Fruit fly (Drosophila melanogaster): ENCODE measurements around the gene Smyd3.

Gene Smyd3

DNA sequence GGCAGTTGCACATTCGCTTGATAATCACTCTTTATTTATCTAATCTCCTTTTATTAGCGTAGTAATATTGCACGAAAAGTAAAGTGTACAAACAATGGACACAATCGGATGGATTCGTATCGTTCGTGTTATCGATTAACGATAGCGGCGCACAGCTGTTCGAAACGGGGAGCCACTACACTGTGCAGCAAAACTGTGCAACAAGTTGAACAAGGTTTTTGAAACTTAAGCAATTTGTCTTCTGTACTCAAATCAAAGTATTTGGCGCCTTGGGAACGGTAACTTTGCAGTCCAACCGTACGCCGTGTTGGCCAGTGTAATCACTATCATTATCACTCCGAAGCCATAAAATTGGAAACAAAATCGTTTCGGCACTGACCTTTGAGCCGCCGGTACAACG is 11.0 kb upstream of the Smyd3 start, which contains the start of the genes Tsp3A and Seipin (continued):
- TF ChIP-seq Lim3 (GFP tag; IDR thresholded peaks at IDR 0.05), result no peak
- peak; percentile 48 for TF ChIP-seq CG1529 (GFP tag; optimal IDR thresholded peaks at IDR 0.05)
- peak; percentile 66; the same call in 1 of the 2 replicates for TF ChIP-seq CG8765 (GFP tag; IDR thresholded peaks at IDR 0.05)
- TF ChIP-seq CG11723 (GFP tag; optimal IDR thresholded peaks at IDR 0.05), result no peak
- TF ChIP-seq pum (GFP tag; optimal IDR thresholded peaks at IDR 0.05), result peak; percentile 57
- TF ChIP-seq Camta (GFP tag; optimal IDR thresholded peaks at IDR 0.05), result peak; percentile 72
- TF ChIP-seq CG7372 (GFP tag; IDR thresholded peaks at IDR 0.05), result peak; percentile 87
- no peak for TF ChIP-seq trh (GFP tag; optimal IDR thresholded peaks at IDR 0.05)
- TF ChIP-seq CG17829 (tag; optimal IDR thresholded peaks at IDR 0.05), result peak; percentile 81
- peak; percentile 62; the same call in 1 of the 2 replicates for TF ChIP-seq CG10321 (GFP tag; IDR thresholded peaks at IDR 0.05)
- TF ChIP-seq da (GFP tag; optimal IDR thresholded peaks at IDR 0.05), result peak; percentile 69
- peak; percentile 67 for TF ChIP-seq CG18011 (GFP tag; optimal IDR thresholded peaks at IDR 0.05)
- TF ChIP-seq MESR4 (GFP tag; optimal IDR thresholded peaks at IDR 0.05), result peak; percentile 51
- TF ChIP-seq prd (optimal IDR thresholded peaks at IDR 0.05), result no peak
- TF ChIP-seq prd (GFP tag; IDR thresholded peaks at IDR 0.05), result peak; percentile 88
- peak; percentile 92 for TF ChIP-seq NFAT (GFP tag; IDR thresholded peaks at IDR 0.05)
- peak; percentile 33 for TF ChIP-seq CG13123 (GFP tag; optimal IDR thresholded peaks at IDR 0.05)
- TF ChIP-seq Hr51 (GFP tag; optimal IDR thresholded peaks at IDR 0.05), result peak; percentile 68 to 83
- TF ChIP-seq Bteb2 (GFP tag; optimal IDR thresholded peaks at IDR 0.05), result peak; percentile 68
- peak; percentile 73 for TF ChIP-seq Chrac-16 (GFP tag; optimal IDR thresholded peaks at IDR 0.05)
- TF ChIP-seq Elba2 (GFP tag; optimal IDR thresholded peaks at IDR 0.05), result no peak
- TF ChIP-seq CG18764 (GFP tag; optimal IDR thresholded peaks at IDR 0.05), result no peak
- no peak for TF ChIP-seq CG10565 (GFP tag; optimal IDR thresholded peaks at IDR 0.05)
- TF ChIP-seq Tbp (GFP tag; optimal IDR thresholded peaks at IDR 0.05), result no peak
- peak; percentile 90 for TF ChIP-seq lmd (GFP tag; IDR thresholded peaks at IDR 0.05)
- TF ChIP-seq Opbp (GFP tag; IDR thresholded peaks at IDR 0.05; ENCODE audit: partially characterized antibody), result no peak; the same call in 2 of the 3 replicates
- no peak for TF ChIP-seq HLHmδ (GFP tag; optimal IDR thresholded peaks at IDR 0.05)
- peak; percentile 97 for TF ChIP-seq lab (GFP tag; optimal IDR thresholded peaks at IDR 0.05)
- peak; percentile 66 for TF ChIP-seq kay (GFP tag; optimal IDR thresholded peaks at IDR 0.05)
- peak; percentile 67; the same call in 1 of the 2 replicates for TF ChIP-seq klu (GFP tag; IDR thresholded peaks at IDR 0.05)
- peak; percentile 83 for TF ChIP-seq org-1 (GFP tag; optimal IDR thresholded peaks at IDR 0.05)
- peak; percentile 94 for TF ChIP-seq CG2120 (GFP tag; optimal IDR thresholded peaks at IDR 0.05)
- TF ChIP-seq CG16813 (GFP tag; IDR thresholded peaks at IDR 0.05; ENCODE audit: partially characterized antibody), result peak; percentile 40; the same call in 1 of the 3 replicates
- peak; percentile 86 for TF ChIP-seq H2.0 (GFP tag; IDR thresholded peaks at IDR 0.05)
- peak; percentile 82 for TF ChIP-seq CG6272 (GFP tag; IDR thresholded peaks at IDR 0.05)
- peak; percentile 86 for TF ChIP-seq grn (GFP tag; optimal IDR thresholded peaks at IDR 0.05)
- no peak for TF ChIP-seq Neu2 (GFP tag; optimal IDR thresholded peaks at IDR 0.05; ENCODE audit: borderline replicate concordance)
- TF ChIP-seq tin (GFP tag; optimal IDR thresholded peaks at IDR 0.05), result peak; percentile 65
- peak; percentile 83 for TF ChIP-seq wdn (GFP tag; IDR thresholded peaks at IDR 0.05)
- TF ChIP-seq zfh2 (GFP tag; optimal IDR thresholded peaks at IDR 0.05), result peak; percentile 85
- TF ChIP-seq oc (tag; optimal IDR thresholded peaks at IDR 0.05), result no peak
- peak; percentile 90 for TF ChIP-seq lilli (GFP tag; optimal IDR thresholded peaks at IDR 0.05)
- TF ChIP-seq CG7357 (GFP tag; IDR thresholded peaks at IDR 0.05), result peak; percentile 73
- peak; percentile 74 for TF ChIP-seq NK7.1 (GFP tag; optimal IDR thresholded peaks at IDR 0.05)
- peak; percentile 82 for TF ChIP-seq Optix (GFP tag; IDR thresholded peaks at IDR 0.05)
- no peak for TF ChIP-seq hbn (GFP tag; IDR thresholded peaks at IDR 0.05; ENCODE audit: partially characterized antibody)
- no peak for TF ChIP-seq gsb-n (tag; optimal IDR thresholded peaks at IDR 0.05)
- TF ChIP-seq bsh (GFP tag; optimal IDR thresholded peaks at IDR 0.05), result peak; percentile 68 to 78
- peak; percentile 9 for TF ChIP-seq p53 (GFP tag; optimal IDR thresholded peaks at IDR 0.05)
- no peak for TF ChIP-seq CG12769 (tag; optimal IDR thresholded peaks at IDR 0.05)
- TF ChIP-seq cwo (GFP tag; optimal IDR thresholded peaks at IDR 0.05), result peak; percentile 87
